Worm (Caenorhabditis elegans) whole organism, L4 larva: Measurements from ENCODE around the gene nspc-18.

ENCODE experiments used
- F37D6.2 ChIP-seq: sonication (generic microtip); optimal IDR thresholded peaks from 2 replicates; lab custom pipeline; 2016; ENCODE audit warnings: mild to moderate bottlenecking, missing genetic modification characterization, missing compliant biosample characterization
- F49E8.2 ChIP-seq: sonication (generic microtip); optimal IDR thresholded peaks from 2 replicates; lab custom pipeline; 2016; ENCODE audit warnings: missing compliant biosample characterization, mild to moderate bottlenecking, missing genetic modification characterization, borderline replicate concordance
- Y75B8A.6 ChIP-seq: fragments of 200-800 bp; sonication (Bioruptor generic); IDR thresholded peaks from 2 replicates; pipeline ENCODE4 v1.3.6; 2022; ENCODE audit warnings: missing genetic modification reagents, missing genetic modification characterization, missing compliant biosample characterization
- ZK546.5 ChIP-seq, 2 experiments: sonication (generic microtip); optimal IDR thresholded peaks; 2 replicates each; lab custom pipeline; 2017; ENCODE audit warnings: missing biosample characterization in 2 of 2, missing genetic modification characterization in 2 of 2
- aha-1 ChIP-seq: fragments of 150-350 bp; peaks from one replicate; lab custom pipeline; 2014; ENCODE audit warnings: missing biosample characterization, missing genetic modification characterization
- ama-1 ChIP-seq: fragments of 150-350 bp; optimal IDR thresholded peaks from 2 replicates; lab custom pipeline; 2014; ENCODE audit warnings: inconsistent platforms, mixed read lengths
- ceh-28 ChIP-seq: fragments of 150-350 bp; optimal IDR thresholded peaks from 2 replicates; lab custom pipeline; 2014; ENCODE audit warnings: missing biosample characterization, missing genetic modification reagents, missing genetic modification characterization
- ceh-44 ChIP-seq: fragments of 200-800 bp; sonication (Bioruptor generic); IDR thresholded peaks from 2 replicates; pipeline ENCODE4 v1.3.6; 2022; ENCODE audit warnings: missing genetic modification reagents, missing genetic modification characterization, missing compliant biosample characterization
- ceh-62 ChIP-seq: sonication (generic microtip); optimal IDR thresholded peaks from 2 replicates; lab custom pipeline; 2017; ENCODE audit warnings: missing biosample characterization, missing genetic modification characterization
- ctbp-1 ChIP-seq: fragments of 200-800 bp; sonication (Bioruptor generic); IDR thresholded peaks from 2 replicates; pipeline ENCODE4 v1.3.6; 2022; ENCODE audit warnings: missing genetic modification reagents, missing genetic modification characterization, missing compliant biosample characterization
- daf-16 ChIP-seq, 3 experiments: sonication (generic microtip); optimal IDR thresholded peaks; 2 replicates each; lab custom pipeline; 2016 to 2017; ENCODE audit warnings: missing genetic modification characterization in 3 of 3, missing genetic modification reagents in 3 of 3, mild to moderate bottlenecking in 2 of 3, missing compliant biosample characterization in 2 of 3, missing biosample characterization in 1 of 3, moderate library complexity in 1 of 3
- daf-8 ChIP-seq: fragments of 200-800 bp; sonication (Bioruptor generic); IDR thresholded peaks from 2 replicates; pipeline ENCODE4 v1.3.6; 2022; ENCODE audit warnings: missing genetic modification characterization, missing compliant biosample characterization
- dmd-6 ChIP-seq: fragments of 200-800 bp; sonication (Bioruptor generic); IDR thresholded peaks from 2 replicates; pipeline ENCODE4 v1.3.6; 2022; ENCODE audit warnings: missing genetic modification reagents, missing genetic modification characterization, missing compliant biosample characterization
- dmd-9 ChIP-seq: fragments of 200-800 bp; sonication (Bioruptor generic); IDR thresholded peaks from 2 replicates; pipeline ENCODE4 v1.3.6; 2022; ENCODE audit warnings: missing genetic modification reagents, missing genetic modification characterization, missing compliant biosample characterization
- dpl-1 ChIP-seq: fragments of 150-350 bp; optimal IDR thresholded peaks from 2 replicates; lab custom pipeline; 2014; ENCODE audit warnings: missing biosample characterization, missing genetic modification reagents, missing genetic modification characterization
- egl-27 ChIP-seq: sonication (generic microtip); optimal IDR thresholded peaks from 3 replicates; lab custom pipeline; 2017; ENCODE audit warnings: missing biosample characterization, missing genetic modification reagents, missing genetic modification characterization
- egl-43 ChIP-seq: fragments of 200-800 bp; sonication (Bioruptor generic); IDR thresholded peaks from 2 replicates; pipeline ENCODE4 v1.3.6; 2022; ENCODE audit warnings: missing genetic modification reagents, missing genetic modification characterization, missing compliant biosample characterization
- fkh-10 ChIP-seq: fragments of 150-350 bp; optimal IDR thresholded peaks from 2 replicates; lab custom pipeline; 2014; ENCODE audit warnings: missing biosample characterization, missing genetic modification reagents, missing genetic modification characterization
- hif-1 ChIP-seq, 2 experiments: sonication (generic microtip); optimal IDR thresholded peaks; 2 replicates each; lab custom pipeline; 2016 to 2017; ENCODE audit warnings: missing compliant biosample characterization in 2 of 2, missing genetic modification characterization in 2 of 2, missing genetic modification reagents in 2 of 2, missing genotype in 2 of 2, mild to moderate bottlenecking in 1 of 2
- hlh-30 ChIP-seq: sonication (generic microtip); optimal IDR thresholded peaks from 2 replicates; lab custom pipeline; 2017; ENCODE audit warnings: antibody characterized with exemption, mild to moderate bottlenecking, missing genetic modification characterization, missing compliant biosample characterization; ENCODE audit not compliant: insufficient read depth
- lim-7 ChIP-seq: fragments of 200-800 bp; sonication (Bioruptor generic); IDR thresholded peaks from 2 replicates; pipeline ENCODE4 v1.3.6; 2022; ENCODE audit warnings: missing genetic modification characterization, missing compliant biosample characterization
- lin-13 ChIP-seq: fragments of 150-350 bp; optimal IDR thresholded peaks from 2 replicates; lab custom pipeline; 2014; ENCODE audit warnings: missing biosample characterization, missing genetic modification reagents, missing genetic modification characterization
- lin-15B ChIP-seq: fragments of 150-350 bp; sonication (generic microtip); optimal IDR thresholded peaks from 3 replicates; lab custom pipeline; 2014; ENCODE audit warnings: missing biosample characterization, missing genetic modification characterization
- mep-1 ChIP-seq: fragments of 150-350 bp; sonication (generic microtip); optimal IDR thresholded peaks from 3 replicates; lab custom pipeline; 2014; ENCODE audit warnings: missing biosample characterization, missing genetic modification characterization
- nhr-102 ChIP-seq: sonication (generic microtip); optimal IDR thresholded peaks from 2 replicates; lab custom pipeline; 2016; ENCODE audit warnings: mild to moderate bottlenecking, missing genetic modification characterization, moderate library complexity, missing compliant biosample characterization
- nhr-111 ChIP-seq: fragments of 200-800 bp; sonication (Bioruptor generic); optimal IDR thresholded peaks from 2 replicates; lab custom pipeline; 2018; ENCODE audit warnings: mild to moderate bottlenecking, missing genetic modification characterization, missing compliant biosample characterization
- nhr-25 ChIP-seq: sonication (generic microtip); optimal IDR thresholded peaks from 2 replicates; lab custom pipeline; 2017; ENCODE audit warnings: missing genetic modification characterization, mild to moderate bottlenecking, missing compliant biosample characterization, antibody characterized with exemption, moderate library complexity, borderline replicate concordance; ENCODE audit not compliant: insufficient read depth
- nhr-28 ChIP-seq: fragments of 150-350 bp; optimal IDR thresholded peaks from 2 replicates; lab custom pipeline; 2014; ENCODE audit warnings: missing biosample characterization, missing genetic modification characterization
- nhr-41 ChIP-seq: fragments of 200-800 bp; sonication (Bioruptor generic); IDR thresholded peaks from 2 replicates; pipeline ENCODE4 v1.3.6; 2022; ENCODE audit warnings: missing genetic modification reagents, missing genetic modification characterization, missing compliant biosample characterization
- nhr-48 ChIP-seq: sonication (generic microtip); optimal IDR thresholded peaks from 2 replicates; lab custom pipeline; 2016; ENCODE audit warnings: mild to moderate bottlenecking, missing genetic modification characterization, missing compliant biosample characterization
- pha-4 ChIP-seq, 2 experiments: fragments of 150-350 bp in 1 of 2; fragments of 200-800 bp in 1 of 2; sonication (Bioruptor generic) in 1 of 2; IDR thresholded peaks in 1 of 2; optimal IDR thresholded peaks in 1 of 2; 2 replicates each; pipeline versions ENCODE4 v1.3.6 to Lab custom; 2014 to 2022; ENCODE audit warnings: missing genetic modification characterization in 2 of 2, missing genetic modification reagents in 2 of 2, missing biosample characterization in 1 of 2, missing compliant biosample characterization in 1 of 2
- php-3 ChIP-seq: fragments of 200-800 bp; sonication (Bioruptor generic); IDR thresholded peaks from 2 replicates; pipeline ENCODE4 v1.3.6; 2022; ENCODE audit warnings: missing genetic modification reagents, missing genetic modification characterization, missing compliant biosample characterization
- sdz-12 ChIP-seq: fragments of 200-800 bp; sonication (Bioruptor generic); optimal IDR thresholded peaks from 2 replicates; lab custom pipeline; 2018; ENCODE audit warnings: mild to moderate bottlenecking, missing genetic modification characterization, missing compliant biosample characterization
- snpc-4 ChIP-seq: fragments of 150-350 bp; optimal IDR thresholded peaks from 2 replicates; lab custom pipeline; 2014; ENCODE audit warnings: missing biosample characterization, missing genetic modification characterization
- unc-130 ChIP-seq: sonication (generic microtip); optimal IDR thresholded peaks from 2 replicates; lab custom pipeline; 2016; ENCODE audit warnings: missing genetic modification reagents, missing genetic modification characterization, missing compliant biosample characterization
- vab-7 ChIP-seq: fragments of 200-800 bp; sonication (Bioruptor generic); IDR thresholded peaks from 2 replicates; pipeline ENCODE4 v1.3.6; 2022; ENCODE audit warnings: missing genetic modification reagents, missing genetic modification characterization, missing compliant biosample characterization
- zfp-2 ChIP-seq: sonication (generic microtip); optimal IDR thresholded peaks from 2 replicates; lab custom pipeline; 2016; ENCODE audit warnings: mild to moderate bottlenecking, missing genetic modification characterization, missing compliant biosample characterization
- ztf-7 ChIP-seq: fragments of 150-350 bp; optimal IDR thresholded peaks from 2 replicates; lab custom pipeline; 2014; ENCODE audit warnings: missing biosample characterization, missing genetic modification characterization

Gene nspc-18

DNA sequence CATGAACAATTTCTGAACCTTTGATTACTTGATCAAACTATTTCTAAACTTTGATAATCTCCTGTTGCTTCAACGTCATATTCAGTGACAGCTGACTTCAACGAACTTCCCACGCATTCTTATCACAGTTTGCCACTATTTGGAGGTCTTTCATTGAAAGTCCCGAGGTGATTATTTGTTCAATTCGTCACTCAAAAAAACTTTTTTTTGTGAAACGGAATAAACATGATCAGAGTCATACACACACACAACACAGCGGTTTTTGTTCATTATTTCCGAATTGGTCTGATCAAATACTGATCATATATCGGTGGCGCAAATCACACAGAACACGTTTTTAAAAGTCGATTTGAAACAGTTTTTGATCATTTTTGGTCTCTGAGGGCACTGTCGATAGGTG, 28.9 kb upstream of the nspc-18 start:
- no peak for TF ChIP-seq hif-1 (tag; optimal IDR thresholded peaks at IDR 0.05; lab: Kevin White, UChicago)
- no peak for TF ChIP-seq ama-1 (lab: Kevin White, UChicago)
- peak; percentile 24 for TF ChIP-seq nhr-28 (tag; lab: Kevin White, UChicago)
- TF ChIP-seq ceh-62 (tag; lab: Kevin White, UChicago), result no peak
- no peak for TF ChIP-seq nhr-102 (tag; lab: Kevin White, UChicago)
- TF ChIP-seq dmd-6 (GFP tag; lab: Robert Waterston, UW), result peak; percentile 33; the same call in 1 of the 2 replicates
- no peak for TF ChIP-seq dmd-9
- no peak for TF ChIP-seq daf-8 (GFP tag; lab: Robert Waterston, UW)
- TF ChIP-seq nhr-41 (GFP tag; lab: Robert Waterston, UW), result no peak
- no peak for TF ChIP-seq vab-7
- TF ChIP-seq lim-7 (GFP tag; lab: Robert Waterston, UW), result no peak
- no peak for TF ChIP-seq ceh-44
- no peak for TF ChIP-seq egl-27 (tag; lab: Kevin White, UChicago)
- TF ChIP-seq hlh-30, result peak; percentile 78
- no peak for TF ChIP-seq unc-130
- no peak for TF ChIP-seq mep-1 (tag; lab: Kevin White, UChicago)
- no peak for TF ChIP-seq ctbp-1 (GFP tag; lab: Robert Waterston, UW)
- TF ChIP-seq Y75B8A.6 (GFP tag; lab: Robert Waterston, UW), result no peak
- TF ChIP-seq aha-1, result peak; percentile 65
- no peak for TF ChIP-seq nhr-25 (tag; lab: Kevin White, UChicago)
- no peak for TF ChIP-seq ZK546.5 (tag; optimal IDR thresholded peaks at IDR 0.05; lab: Kevin White, UChicago)
- TF ChIP-seq, all 104 proteins: peak for 4

DNA sequence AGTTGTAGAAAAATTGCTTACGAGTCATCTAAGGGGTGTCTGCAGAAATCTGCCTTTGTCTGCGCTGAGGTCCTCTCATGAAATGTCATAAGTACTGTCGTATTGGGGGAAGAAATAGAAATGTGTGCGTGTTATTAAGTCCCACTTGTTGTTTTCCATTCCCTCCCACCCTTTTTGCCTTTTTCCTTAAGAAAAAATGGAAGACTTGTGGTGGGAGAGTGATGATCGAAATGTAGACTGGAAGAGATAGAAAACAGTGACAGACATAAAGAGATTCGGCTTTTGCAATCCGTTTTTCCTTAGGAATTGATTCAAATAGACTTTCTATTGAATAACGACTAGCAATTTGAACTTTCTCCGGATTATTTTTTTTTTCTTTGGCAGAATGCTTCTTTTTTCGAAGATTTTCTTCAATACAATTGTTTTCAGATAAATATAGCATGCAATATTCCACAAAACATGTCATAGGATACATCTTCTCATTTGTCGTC, 22.3 kb upstream of the nspc-18 start, which contains the start of gene ram-5:
ram-5 (plus strand) TSS at position 441 of the 491 bp plus-strand sequence.
- peak; percentile 95 for TF ChIP-seq aha-1
- no peak for TF ChIP-seq dpl-1

DNA sequence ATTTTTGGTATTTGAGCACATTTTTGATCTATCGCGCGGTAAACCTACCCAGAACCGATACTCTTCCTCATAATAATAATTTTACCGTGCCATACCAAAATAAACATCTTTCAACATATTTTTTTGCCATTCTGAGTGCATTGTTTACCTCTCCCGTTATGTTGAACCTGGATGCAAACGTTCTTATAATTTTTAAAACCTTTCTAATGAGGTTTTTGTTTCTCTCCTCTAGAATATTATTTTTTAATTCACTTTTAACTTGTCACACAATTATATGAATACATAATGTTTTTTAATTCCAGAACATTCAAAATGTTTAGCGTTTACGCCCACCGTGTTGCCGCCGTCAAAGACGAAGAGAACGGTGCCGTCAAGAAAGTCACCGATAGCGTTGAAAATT, 18.1 kb upstream of the nspc-18 start, which contains the start of gene enri-2:
enri-2 (plus strand) TSS at position 301 of the 400 bp plus-strand sequence.
- TF ChIP-seq nhr-48 (no peak), egl-43 (GFP tag; lab: Robert Waterston, UW) (no peak), lin-15B (tag; lab: Kevin White, UChicago) (no peak), F37D6.2 (no peak), ztf-7 (tag; lab: Kevin White, UChicago) (no peak), ceh-62 (tag; lab: Kevin White, UChicago) (no peak), daf-8 (GFP tag; lab: Robert Waterston, UW) (no peak), F49E8.2 (tag; lab: Kevin White, UChicago) (no peak), ceh-28 (no peak), snpc-4 (tag; lab: Kevin White, UChicago) (no peak), php-3 (GFP tag; lab: Robert Waterston, UW) (no peak), nhr-111 (GFP tag; lab: Kevin White, UChicago) (no peak), fkh-10 (GFP tag; lab: Kevin White, UChicago) (no peak), pha-4 (GFP tag; IDR thresholded peaks at IDR 0.05; lab: Robert Waterston, UW) (no peak), pha-4 (tag; optimal IDR thresholded peaks at IDR 0.05; lab: Kevin White, UChicago) (no peak), mep-1 (tag; lab: Kevin White, UChicago) (no peak), daf-16 (GFP tag; optimal IDR thresholded peaks at IDR 0.05; lab: Kevin White, UChicago) (no peak), daf-16 (tag; optimal IDR thresholded peaks at IDR 0.05; lab: Kevin White, UChicago) (no peak), sdz-12 (GFP tag; lab: Kevin White, UChicago) (no peak), zfp-2 (tag; lab: Kevin White, UChicago) (no peak), lin-13 (GFP tag; lab: Kevin White, UChicago) (no peak)
